Worm (Caenorhabditis elegans) whole organism, L4 larva: ENCODE measurements around the gene H10E21.4.

Experiments
- F37D6.2 ChIP-seq: sonication (generic microtip); optimal IDR thresholded peaks from 2 replicates; lab custom pipeline; 2016; ENCODE audit warnings: mild to moderate bottlenecking, missing genetic modification characterization, missing compliant biosample characterization
- ZK546.5 ChIP-seq, 2 experiments: sonication (generic microtip); optimal IDR thresholded peaks; 2 replicates each; lab custom pipeline; 2017; ENCODE audit warnings: missing biosample characterization in 2 of 2, missing genetic modification characterization in 2 of 2
- attf-4 ChIP-seq: sonication (generic microtip); optimal IDR thresholded peaks from 3 replicates; lab custom pipeline; 2017; ENCODE audit warnings: missing biosample characterization, missing genetic modification characterization
- fos-1 ChIP-seq: fragments of 150-350 bp; optimal IDR thresholded peaks from 2 replicates; lab custom pipeline; 2014; ENCODE audit warnings: missing biosample characterization, missing genetic modification characterization
- jun-1 ChIP-seq: fragments of 150-350 bp; optimal IDR thresholded peaks from 2 replicates; lab custom pipeline; 2014; ENCODE audit warnings: missing biosample characterization, missing genetic modification reagents, missing genetic modification characterization
- lim-7 ChIP-seq: fragments of 200-800 bp; sonication (Bioruptor generic); IDR thresholded peaks from 2 replicates; pipeline ENCODE4 v1.3.6; 2022; ENCODE audit warnings: missing genetic modification characterization, missing compliant biosample characterization
- php-3 ChIP-seq: fragments of 200-800 bp; sonication (Bioruptor generic); IDR thresholded peaks from 2 replicates; pipeline ENCODE4 v1.3.6; 2022; ENCODE audit warnings: missing genetic modification reagents, missing genetic modification characterization, missing compliant biosample characterization
- zfp-2 ChIP-seq: sonication (generic microtip); optimal IDR thresholded peaks from 2 replicates; lab custom pipeline; 2016; ENCODE audit warnings: mild to moderate bottlenecking, missing genetic modification characterization, missing compliant biosample characterization

- TF ChIP-seq zfp-2 (no peak), fos-1 (tag; lab: Kevin White, UChicago) (no peak), ZK546.5 (tag; optimal IDR thresholded peaks at IDR 0.05; lab: Kevin White, UChicago) (no peak), F37D6.2 (tag; lab: Kevin White, UChicago) (no peak), lim-7 (GFP tag; lab: Robert Waterston, UW) (no peak), attf-4 (tag; lab: Kevin White, UChicago) (no peak), jun-1 (tag; lab: Kevin White, UChicago) (no peak), php-3 (GFP tag; lab: Robert Waterston, UW) (no peak)
These were observed at the start of gene H10E21.4 for ce11 chrIII:19509-19908.
